In genomic region chrX:2155868-2156267, dm6 we compare ENCODE assay signal across 2 fruit fly cellular contexts.
TF ChIP-seq lines count a peak whose summit lies in the region.

No protein-coding gene starts in this region.

TF ChIP-seq in whole organism, embryonic, 481 proteins besides CTCF, POLR2A, EP300 and RAD21 (continued from another document and continues in another):
- TF ChIP-seq Ravus (GFP tag; IDR thresholded peaks at IDR 0.05; lab: Robert Waterston, UW), result no peak
- peak; percentile 78 for TF ChIP-seq Nf-YC (tag; optimal IDR thresholded peaks at IDR 0.05; lab: Kevin White, UChicago)
- no peak for TF ChIP-seq ash1 (GFP tag; optimal IDR thresholded peaks at IDR 0.05; lab: Kevin White, UChicago)
- peak; percentile 69 for TF ChIP-seq so (GFP tag; IDR thresholded peaks at IDR 0.05; lab: Robert Waterston, UW)
- TF ChIP-seq CG17359 (tag; optimal IDR thresholded peaks at IDR 0.05; lab: Kevin White, UChicago), result no peak
- TF ChIP-seq CG18764 (GFP tag; optimal IDR thresholded peaks at IDR 0.05; lab: Kevin White, UChicago), result no peak
- TF ChIP-seq dysf (GFP tag; IDR thresholded peaks at IDR 0.05; lab: Robert Waterston, UW), result no peak
- TF ChIP-seq sisA (GFP tag; IDR thresholded peaks at IDR 0.05; lab: Robert Waterston, UW), result no peak
- TF ChIP-seq otp (GFP tag; IDR thresholded peaks at IDR 0.05; lab: Robert Waterston, UW), result no peak
- TF ChIP-seq CG11504 (tag; optimal IDR thresholded peaks at IDR 0.05; lab: Kevin White, UChicago), result no peak
- TF ChIP-seq GATAe (GFP tag; conservative IDR thresholded peaks at IDR 0.05; lab: Robert Waterston, UW), result no peak
- no peak for TF ChIP-seq CkIIα-i1 (GFP tag; IDR thresholded peaks at IDR 0.05; lab: Robert Waterston, UW)
- TF ChIP-seq dpn (GFP tag; optimal IDR thresholded peaks at IDR 0.05; lab: Kevin White, UChicago), result no peak
- TF ChIP-seq CG7372 (GFP tag; IDR thresholded peaks at IDR 0.05; lab: Robert Waterston, UW), result no peak
- no peak for TF ChIP-seq CG11560 (tag; IDR thresholded peaks at IDR 0.05; lab: Robert Waterston, UW)
- no peak for TF ChIP-seq bigmax (GFP tag; optimal IDR thresholded peaks at IDR 0.05; lab: Kevin White, UChicago)
- TF ChIP-seq Mes4 (GFP tag; optimal IDR thresholded peaks at IDR 0.05; lab: Kevin White, UChicago), result no peak
- TF ChIP-seq Antp (GFP tag; optimal IDR thresholded peaks at IDR 0.05; lab: Kevin White, UChicago), result no peak
- no peak for TF ChIP-seq vfl (GFP tag; optimal IDR thresholded peaks at IDR 0.05; lab: Kevin White, UChicago)
- no peak for TF ChIP-seq pfk (GFP tag; optimal IDR thresholded peaks at IDR 0.05; lab: Kevin White, UChicago)
- no peak for TF ChIP-seq CG15696 (tag; optimal IDR thresholded peaks at IDR 0.05; lab: Kevin White, UChicago)
- no peak for TF ChIP-seq CG7928 (GFP tag; optimal IDR thresholded peaks at IDR 0.05; lab: Kevin White, UChicago)
- TF ChIP-seq CG12155 (GFP tag; optimal IDR thresholded peaks at IDR 0.05; lab: Kevin White, UChicago), result no peak
- TF ChIP-seq CG11456 (GFP tag; IDR thresholded peaks at IDR 0.05; lab: Robert Waterston, UW), result no peak
- no peak for TF ChIP-seq BEAF-32 (GFP tag; optimal IDR thresholded peaks at IDR 0.05; lab: Kevin White, UChicago)
- no peak for TF ChIP-seq CG4404 (GFP tag; IDR thresholded peaks at IDR 0.05; lab: Robert Waterston, UW)
- no peak for TF ChIP-seq Hand (GFP tag; optimal IDR thresholded peaks at IDR 0.05; lab: Kevin White, UChicago)
- TF ChIP-seq da (GFP tag; optimal IDR thresholded peaks at IDR 0.05; lab: Kevin White, UChicago), result no peak
- TF ChIP-seq CG6654 (GFP tag; optimal IDR thresholded peaks at IDR 0.05; lab: Kevin White, UChicago), result no peak
- no peak for TF ChIP-seq dati (GFP tag; IDR thresholded peaks at IDR 0.05; lab: Robert Waterston, UW)
- TF ChIP-seq NK7.1 (GFP tag; optimal IDR thresholded peaks at IDR 0.05; lab: Kevin White, UChicago), result no peak
- TF ChIP-seq ken (GFP tag; IDR thresholded peaks at IDR 0.05; lab: Robert Waterston, UW), result no peak
- TF ChIP-seq CG10366 (GFP tag; IDR thresholded peaks at IDR 0.05; lab: Robert Waterston, UW), result no peak
- TF ChIP-seq CG10431 (GFP tag; optimal IDR thresholded peaks at IDR 0.05; lab: Kevin White, UChicago), result peak; percentile 99
- no peak for TF ChIP-seq h (optimal IDR thresholded peaks at IDR 0.05; lab: Kevin White, UChicago)
- peak; percentile 37; the same call in 1 of the 2 replicates for TF ChIP-seq Bgb (GFP tag; IDR thresholded peaks at IDR 0.05; lab: Robert Waterston, UW; ENCODE audit: partially characterized antibody)
- TF ChIP-seq D (optimal IDR thresholded peaks at IDR 0.05; lab: Kevin White, UChicago), result no peak
- no peak for TF ChIP-seq D (GFP tag; optimal IDR thresholded peaks at IDR 0.05; lab: Kevin White, UChicago)
- TF ChIP-seq fd3F (GFP tag; optimal IDR thresholded peaks at IDR 0.05; lab: Kevin White, UChicago), result no peak
- TF ChIP-seq CG1647 (GFP tag; optimal IDR thresholded peaks at IDR 0.05; lab: Kevin White, UChicago), result no peak
- no peak for TF ChIP-seq Gsc (GFP tag; IDR thresholded peaks at IDR 0.05; lab: Robert Waterston, UW)
- no peak for TF ChIP-seq CG8944 (GFP tag; optimal IDR thresholded peaks at IDR 0.05; lab: Kevin White, UChicago)
- TF ChIP-seq pnt (GFP tag; optimal IDR thresholded peaks at IDR 0.05; lab: Kevin White, UChicago), result no peak
- no peak for TF ChIP-seq CG4328 (GFP tag; optimal IDR thresholded peaks at IDR 0.05; lab: Kevin White, UChicago)
- no peak for TF ChIP-seq lilli (GFP tag; optimal IDR thresholded peaks at IDR 0.05; lab: Kevin White, UChicago)
- TF ChIP-seq kni (GFP tag; optimal IDR thresholded peaks at IDR 0.05; lab: Kevin White, UChicago), result no peak
- no peak for TF ChIP-seq yki (optimal IDR thresholded peaks at IDR 0.05; lab: Kevin White, UChicago)
- TF ChIP-seq CG13894 (tag; optimal IDR thresholded peaks at IDR 0.05; lab: Kevin White, UChicago), result no peak
- no peak for TF ChIP-seq sna (GFP tag; IDR thresholded peaks at IDR 0.05; lab: Robert Waterston, UW; ENCODE audit: partially characterized antibody)
- peak; percentile 64 for TF ChIP-seq row (GFP tag; IDR thresholded peaks at IDR 0.05; lab: Robert Waterston, UW)
- TF ChIP-seq CG16813 (GFP tag; IDR thresholded peaks at IDR 0.05; lab: Robert Waterston, UW; ENCODE audit: partially characterized antibody), result no peak
- TF ChIP-seq HHEX (GFP tag; optimal IDR thresholded peaks at IDR 0.05; lab: Kevin White, UChicago), result no peak
- TF ChIP-seq CG6254 (GFP tag; optimal IDR thresholded peaks at IDR 0.05; lab: Kevin White, UChicago), result no peak
- TF ChIP-seq CG13624 (GFP tag; optimal IDR thresholded peaks at IDR 0.05; lab: Kevin White, UChicago), result no peak
- TF ChIP-seq CG8290 (GFP tag; optimal IDR thresholded peaks at IDR 0.05; lab: Kevin White, UChicago), result peak; percentile 74
- peak; percentile 80 to 87 for TF ChIP-seq CG8290 (tag; optimal IDR thresholded peaks at IDR 0.05; lab: Kevin White, UChicago)
- TF ChIP-seq CG4424 (GFP tag; optimal IDR thresholded peaks at IDR 0.05; lab: Kevin White, UChicago), result no peak
- 0 out of 2 replicates have a peak, but pooled peaks have one; percentile 23 for TF ChIP-seq bbx (GFP tag; IDR thresholded peaks at IDR 0.05; lab: Robert Waterston, UW; ENCODE audit: partially characterized antibody)
- TF ChIP-seq Atf6 (GFP tag; IDR thresholded peaks at IDR 0.05; lab: Robert Waterston, UW), result no peak
- no peak for TF ChIP-seq danr (GFP tag; IDR thresholded peaks at IDR 0.05; lab: Robert Waterston, UW)
- TF ChIP-seq inv (GFP tag; IDR thresholded peaks at IDR 0.05; lab: Robert Waterston, UW; ENCODE audit: partially characterized antibody), result no peak
- no peak for TF ChIP-seq run (tag; optimal IDR thresholded peaks at IDR 0.05; lab: Kevin White, UChicago)
- no peak for TF ChIP-seq CG7963 (GFP tag; IDR thresholded peaks at IDR 0.05; lab: Robert Waterston, UW; ENCODE audit: partially characterized antibody)
- TF ChIP-seq schlank (tag; optimal IDR thresholded peaks at IDR 0.05; lab: Kevin White, UChicago), result no peak
- no peak for TF ChIP-seq maf-S (GFP tag; optimal IDR thresholded peaks at IDR 0.05; lab: Kevin White, UChicago)
- no peak for TF ChIP-seq stc (GFP tag; IDR thresholded peaks at IDR 0.05; lab: Robert Waterston, UW)
- 0 out of 4 replicates have a peak, but pooled peaks have one; percentile 22 for TF ChIP-seq Dll (GFP tag; IDR thresholded peaks at IDR 0.05; lab: Robert Waterston, UW; ENCODE audit: partially characterized antibody)
- no peak for TF ChIP-seq CG8388 (GFP tag; optimal IDR thresholded peaks at IDR 0.05; lab: Kevin White, UChicago)
- no peak for TF ChIP-seq Kr (GFP tag; optimal IDR thresholded peaks at IDR 0.05; lab: Kevin White, UChicago)

TF ChIP-seq in whole organism, prepupa, 60 proteins besides CTCF, POLR2A, EP300 and RAD21 (continued from another document):
- no peak for TF ChIP-seq CG6808 (GFP tag; optimal IDR thresholded peaks at IDR 0.05; lab: Kevin White, UChicago)
- peak; percentile 31 for TF ChIP-seq Eip75B (GFP tag; optimal IDR thresholded peaks at IDR 0.05; lab: Kevin White, UChicago)
- no peak for TF ChIP-seq Smox (GFP tag; optimal IDR thresholded peaks at IDR 0.05; lab: Kevin White, UChicago)
- TF ChIP-seq Sox102F (GFP tag; optimal IDR thresholded peaks at IDR 0.05; lab: Kevin White, UChicago), result no peak
- TF ChIP-seq fd85E (GFP tag; optimal IDR thresholded peaks at IDR 0.05; lab: Kevin White, UChicago), result no peak
- TF ChIP-seq CG7368 (GFP tag; optimal IDR thresholded peaks at IDR 0.05; lab: Kevin White, UChicago), result no peak
- TF ChIP-seq CG8319 (GFP tag; optimal IDR thresholded peaks at IDR 0.05; lab: Kevin White, UChicago), result no peak
- no peak for TF ChIP-seq dsx (GFP tag; optimal IDR thresholded peaks at IDR 0.05; lab: Kevin White, UChicago; ENCODE audit: poor library complexity, severe bottlenecking)
- no peak for TF ChIP-seq acj6 (GFP tag; optimal IDR thresholded peaks at IDR 0.05; lab: Kevin White, UChicago)
- no peak for TF ChIP-seq CG6276 (GFP tag; optimal IDR thresholded peaks at IDR 0.05; lab: Kevin White, UChicago)
- TF ChIP-seq achi (GFP tag; optimal IDR thresholded peaks at IDR 0.05; lab: Kevin White, UChicago), result no peak
- no peak for TF ChIP-seq OdsH (GFP tag; optimal IDR thresholded peaks at IDR 0.05; lab: Kevin White, UChicago)
- TF ChIP-seq esn (GFP tag; optimal IDR thresholded peaks at IDR 0.05; lab: Kevin White, UChicago), result peak; percentile 42
- peak; percentile 39 for TF ChIP-seq CG3919 (GFP tag; optimal IDR thresholded peaks at IDR 0.05; lab: Kevin White, UChicago)
- peak; percentile 22; the same call in 1 of the 2 replicates for TF ChIP-seq CG15336 (GFP tag; IDR thresholded peaks at IDR 0.05; lab: Robert Waterston, UW)
- no peak for TF ChIP-seq CG6854 (GFP tag; optimal IDR thresholded peaks at IDR 0.05; lab: Kevin White, UChicago)
- TF ChIP-seq CG32006 (GFP tag; optimal IDR thresholded peaks at IDR 0.05; lab: Kevin White, UChicago), result peak; percentile 30
- no peak for TF ChIP-seq spab (GFP tag; optimal IDR thresholded peaks at IDR 0.05; lab: Kevin White, UChicago)
- TF ChIP-seq CG8632 (GFP tag; optimal IDR thresholded peaks at IDR 0.05; lab: Kevin White, UChicago), result no peak
- peak; percentile 5 for TF ChIP-seq Hr39 (GFP tag; optimal IDR thresholded peaks at IDR 0.05; lab: Kevin White, UChicago)
- no peak for TF ChIP-seq net (GFP tag; optimal IDR thresholded peaks at IDR 0.05; lab: Kevin White, UChicago)
- peak; percentile 27 for TF ChIP-seq CG31627 (GFP tag; optimal IDR thresholded peaks at IDR 0.05; lab: Kevin White, UChicago)
- TF ChIP-seq ss (GFP tag; optimal IDR thresholded peaks at IDR 0.05; lab: Kevin White, UChicago), result no peak
- no peak for TF ChIP-seq dac (GFP tag; optimal IDR thresholded peaks at IDR 0.05; lab: Kevin White, UChicago)
- peak; percentile 68 for TF ChIP-seq Eip78C (GFP tag; lab: Kevin White, UChicago)
- no peak for TF ChIP-seq Hr4 (GFP tag; optimal IDR thresholded peaks at IDR 0.05; lab: Kevin White, UChicago)
- no peak for TF ChIP-seq topi (GFP tag; optimal IDR thresholded peaks at IDR 0.05; lab: Kevin White, UChicago)
- no peak for TF ChIP-seq Eip93F (GFP tag; optimal IDR thresholded peaks at IDR 0.05; lab: Kevin White, UChicago)
- TF ChIP-seq Gug (GFP tag; IDR thresholded peaks at IDR 0.05; lab: Robert Waterston, UW), result no peak
- peak; percentile 43 for TF ChIP-seq svp (GFP tag; lab: Kevin White, UChicago)
- TF ChIP-seq salr (GFP tag; optimal IDR thresholded peaks at IDR 0.05; lab: Kevin White, UChicago), result no peak
